Worm (Caenorhabditis elegans) whole organism, L3 larva: ENCODE measurements around the gene ufl-1.

Source experiments
- aly-2 ChIP-seq: fragments of 150-350 bp; optimal IDR thresholded peaks from 2 replicates; lab custom pipeline; 2014; ENCODE audit warnings: missing biosample characterization, missing genetic modification characterization
- ceh-82 ChIP-seq: fragments of 150-350 bp; optimal IDR thresholded peaks from 2 replicates; lab custom pipeline; 2014; ENCODE audit warnings: missing biosample characterization, missing genetic modification characterization
- fos-1 ChIP-seq: fragments of 150-350 bp; optimal IDR thresholded peaks from 2 replicates; lab custom pipeline; 2014; ENCODE audit warnings: missing biosample characterization, missing genetic modification characterization
- lin-15B ChIP-seq: fragments of 150-350 bp; optimal IDR thresholded peaks from 2 replicates; lab custom pipeline; 2014; ENCODE audit warnings: missing biosample characterization, missing genetic modification characterization
- lin-39 ChIP-seq: fragments of 150-350 bp; optimal IDR thresholded peaks from 2 replicates; lab custom pipeline; 2018; ENCODE audit warnings: missing biosample characterization, missing genetic modification reagents, missing genetic modification characterization
- lsy-12 ChIP-seq: sonication (generic microtip); optimal IDR thresholded peaks from 2 replicates; lab custom pipeline; 2016; ENCODE audit warnings: mild to moderate bottlenecking, missing genetic modification characterization, missing compliant biosample characterization
- nhr-23 ChIP-seq: fragments of 150-350 bp; optimal IDR thresholded peaks from 2 replicates; lab custom pipeline; 2014; ENCODE audit warnings: missing biosample characterization, missing genetic modification reagents, missing genetic modification characterization

- TF ChIP-seq lin-39 (tag; lab: Kevin White, UChicago) (no peak), nhr-23 (tag; lab: Kevin White, UChicago) (no peak), lsy-12 (tag; lab: Kevin White, UChicago) (no peak), lin-15B (tag; lab: Kevin White, UChicago) (no peak), ceh-82 (tag; lab: Kevin White, UChicago) (no peak), aly-2 (tag; lab: Kevin White, UChicago) (no peak), fos-1 (tag; lab: Kevin White, UChicago) (no peak)
These were observed 28.4 kb upstream of the ufl-1 start, which contains the start of gene Y43B11AL.1 for ce11 chrIV:7065022-7065421.
